Worm (Caenorhabditis elegans) whole organism, young adult: ENCODE measurements around the gene R01H2.8.
A peak's percentile ranks its signal among the peaks of the same experiment; 100 is the strongest.

Experiments used
- C06A6.2 ChIP-seq: fragments of 200-800 bp; sonication (Bioruptor generic); conservative IDR thresholded peaks from 2 replicates; pipeline ENCODE4 v1.3.6; 2022; ENCODE audit warnings: missing genetic modification characterization, missing compliant biosample characterization
- F39B2.1 ChIP-seq: fragments of 200-800 bp; sonication (Bioruptor generic); IDR thresholded peaks from 2 replicates; pipeline ENCODE4 v1.3.6; 2022; ENCODE audit warnings: missing genetic modification reagents, missing genetic modification characterization, missing compliant biosample characterization
- F57C9.4 ChIP-seq: sonication (generic microtip); optimal IDR thresholded peaks from 2 replicates; lab custom pipeline; 2017; ENCODE audit warnings: mild to moderate bottlenecking, missing genetic modification characterization, missing compliant biosample characterization
- K11D2.4 ChIP-seq: fragments of 200-800 bp; sonication (Bioruptor generic); IDR thresholded peaks from 2 replicates; pipeline ENCODE4 v1.3.6; 2022; ENCODE audit warnings: missing genetic modification reagents, missing genetic modification characterization, missing compliant biosample characterization
- T07F8.4 ChIP-seq: sonication (generic microtip); optimal IDR thresholded peaks from 2 replicates; lab custom pipeline; 2016; ENCODE audit warnings: mild to moderate bottlenecking, missing genetic modification characterization, moderate library complexity, missing compliant biosample characterization
- Y53F4B.3 ChIP-seq: fragments of 200-800 bp; sonication (Bioruptor generic); IDR thresholded peaks from 2 replicates; pipeline ENCODE4 v1.3.6; 2022; ENCODE audit warnings: missing genetic modification reagents, missing genetic modification characterization, missing compliant biosample characterization
- Y53G8AR.9 ChIP-seq: fragments of 200-800 bp; sonication (Bioruptor generic); conservative IDR thresholded peaks from 2 replicates; pipeline ENCODE4 v1.3.6; 2022; ENCODE audit warnings: missing genetic modification reagents, missing genetic modification characterization, missing compliant biosample characterization
- Y56A3A.18 ChIP-seq: fragments of 200-800 bp; sonication (Bioruptor generic); IDR thresholded peaks from 2 replicates; pipeline ENCODE4 v1.3.6; 2022; ENCODE audit warnings: missing genetic modification reagents, missing genetic modification characterization, missing compliant biosample characterization
- ZK185.1 ChIP-seq: sonication (generic microtip); optimal IDR thresholded peaks from 2 replicates; lab custom pipeline; 2016; ENCODE audit warnings: mild to moderate bottlenecking, missing genetic modification characterization, missing compliant biosample characterization; ENCODE audit not compliant: poor library complexity, severe bottlenecking
- ama-1 ChIP-seq, 3 experiments: fragments of 150-350 bp in 1 of 3; sonication (generic microtip) in 2 of 3; optimal IDR thresholded peaks; 2 replicates each; lab custom pipeline; 2014 to 2018; ENCODE audit warnings: missing biosample characterization in 2 of 3, missing genetic modification characterization in 2 of 3, missing genetic modification reagents in 2 of 3
- aptf-2 ChIP-seq: fragments of 200-800 bp; sonication (Bioruptor generic); conservative IDR thresholded peaks from 2 replicates; pipeline ENCODE4 v1.3.6; 2022; ENCODE audit warnings: missing genetic modification reagents, missing genetic modification characterization, missing compliant biosample characterization
- attf-3 ChIP-seq: fragments of 200-800 bp; sonication (Bioruptor generic); conservative IDR thresholded peaks from 2 replicates; pipeline ENCODE4 v1.3.6; 2022; ENCODE audit warnings: missing genetic modification reagents, missing genetic modification characterization, missing compliant biosample characterization
- attf-5 ChIP-seq: fragments of 200-800 bp; sonication (Bioruptor generic); optimal IDR thresholded peaks from 2 replicates; lab custom pipeline; 2018; ENCODE audit warnings: mild to moderate bottlenecking, missing genetic modification characterization, missing compliant biosample characterization
- attf-6 ChIP-seq: fragments of 200-800 bp; sonication (Bioruptor generic); IDR thresholded peaks from 2 replicates; pipeline ENCODE4 v1.3.6; 2022; ENCODE audit warnings: missing genetic modification reagents, missing genetic modification characterization, missing compliant biosample characterization
- bed-2 ChIP-seq: fragments of 200-800 bp; sonication (Bioruptor generic); IDR thresholded peaks from 2 replicates; pipeline ENCODE4 v1.3.6; 2022; ENCODE audit warnings: missing genetic modification reagents, missing genetic modification characterization, missing compliant biosample characterization
- ceh-27 ChIP-seq: fragments of 200-800 bp; sonication (Bioruptor generic); optimal IDR thresholded peaks from 2 replicates; lab custom pipeline; 2018; ENCODE audit warnings: mild to moderate bottlenecking, missing genetic modification characterization, moderate library complexity, missing compliant biosample characterization
- ceh-40 ChIP-seq: fragments of 200-800 bp; sonication (Bioruptor generic); IDR thresholded peaks from 2 replicates; pipeline ENCODE4 v1.3.6; 2022; ENCODE audit warnings: missing genetic modification characterization, missing compliant biosample characterization
- dpff-1 ChIP-seq: sonication (generic microtip); optimal IDR thresholded peaks from 2 replicates; lab custom pipeline; 2017; ENCODE audit warnings: mild to moderate bottlenecking, missing genetic modification characterization, missing compliant biosample characterization
- efl-1 ChIP-seq: fragments of 150-350 bp; optimal IDR thresholded peaks from 2 replicates; lab custom pipeline; 2014; ENCODE audit warnings: missing biosample characterization, missing genetic modification reagents, missing genetic modification characterization
- egrh-3 ChIP-seq: fragments of 200-800 bp; sonication (Bioruptor generic); IDR thresholded peaks from 2 replicates; pipeline ENCODE4 v1.3.6; 2022; ENCODE audit warnings: missing genetic modification reagents, missing genetic modification characterization, missing compliant biosample characterization
- ekl-4 ChIP-seq: fragments of 200-800 bp; sonication (Bioruptor generic); IDR thresholded peaks from 2 replicates; pipeline ENCODE4 v1.3.6; 2022; ENCODE audit warnings: missing genetic modification reagents, missing genetic modification characterization, missing compliant biosample characterization
- ets-4 ChIP-seq: fragments of 200-800 bp; sonication (Bioruptor generic); optimal IDR thresholded peaks from 2 replicates; lab custom pipeline; 2018; ENCODE audit warnings: mild to moderate bottlenecking, missing genetic modification characterization, missing compliant biosample characterization
- hlh-12 ChIP-seq: sonication (generic microtip); optimal IDR thresholded peaks from 2 replicates; lab custom pipeline; 2016; ENCODE audit warnings: missing genetic modification characterization, missing compliant biosample characterization
- hmg-1.2 ChIP-seq: fragments of 200-800 bp; sonication (Bioruptor generic); IDR thresholded peaks from 2 replicates; pipeline ENCODE4 v1.3.6; 2022; ENCODE audit warnings: missing genetic modification reagents, missing genetic modification characterization, missing compliant biosample characterization
- hmg-20 ChIP-seq: fragments of 200-800 bp; sonication (Bioruptor generic); IDR thresholded peaks from 2 replicates; pipeline ENCODE4 v1.3.6; 2022; ENCODE audit warnings: missing genetic modification reagents, missing genetic modification characterization, missing compliant biosample characterization
- hrde-1 ChIP-seq: sonication (generic microtip); optimal IDR thresholded peaks from 2 replicates; lab custom pipeline; 2016; ENCODE audit warnings: missing genetic modification characterization, mild to moderate bottlenecking, missing compliant biosample characterization, moderate library complexity, missing genotype, missing genetic modification reagents, borderline replicate concordance
- lag-1 ChIP-seq: fragments of 200-800 bp; sonication (Bioruptor generic); IDR thresholded peaks from 2 replicates; pipeline ENCODE4 v1.3.6; 2022; ENCODE audit warnings: missing genetic modification reagents, missing genetic modification characterization, missing compliant biosample characterization
- let-526 ChIP-seq: fragments of 200-800 bp; sonication (Bioruptor generic); IDR thresholded peaks from 2 replicates; pipeline ENCODE4 v1.3.6; 2022; ENCODE audit warnings: missing genetic modification reagents, missing genetic modification characterization, missing compliant biosample characterization
- lin-54 ChIP-seq: fragments of 200-800 bp; sonication (Bioruptor generic); optimal IDR thresholded peaks from 2 replicates; lab custom pipeline; 2018; ENCODE audit warnings: mild to moderate bottlenecking, missing genetic modification characterization, missing compliant biosample characterization
- lsy-27 ChIP-seq: sonication (generic microtip); optimal IDR thresholded peaks from 2 replicates; lab custom pipeline; 2017; ENCODE audit warnings: missing genetic modification characterization, mild to moderate bottlenecking, missing compliant biosample characterization, antibody characterized with exemption, missing genotype, borderline replicate concordance; ENCODE audit not compliant: insufficient read depth
- mcd-1 ChIP-seq: fragments of 200-800 bp; sonication (Bioruptor generic); IDR thresholded peaks from 2 replicates; pipeline ENCODE4 v1.3.6; 2022; ENCODE audit warnings: missing genetic modification reagents, missing genetic modification characterization, missing compliant biosample characterization
- mel-28 ChIP-seq: sonication (generic microtip); optimal IDR thresholded peaks from 2 replicates; lab custom pipeline; 2016; ENCODE audit warnings: borderline replicate concordance, mild to moderate bottlenecking, missing genetic modification characterization, missing compliant biosample characterization
- nfyb-1 ChIP-seq: fragments of 200-800 bp; sonication (Bioruptor generic); IDR thresholded peaks from 2 replicates; pipeline ENCODE4 v1.3.6; 2022; ENCODE audit warnings: missing genetic modification reagents, missing genetic modification characterization, missing compliant biosample characterization
- nhr-27 ChIP-seq: fragments of 200-800 bp; sonication (Bioruptor generic); optimal IDR thresholded peaks from 2 replicates; lab custom pipeline; 2018; ENCODE audit warnings: mild to moderate bottlenecking, missing genetic modification characterization, moderate library complexity, missing compliant biosample characterization
- nhr-90 ChIP-seq: sonication (generic microtip); optimal IDR thresholded peaks from 2 replicates; lab custom pipeline; 2016; ENCODE audit warnings: missing genotype, mild to moderate bottlenecking, missing genetic modification characterization, missing compliant biosample characterization
- pbrm-1 ChIP-seq: fragments of 200-800 bp; sonication (Bioruptor generic); IDR thresholded peaks from 2 replicates; pipeline ENCODE4 v1.3.6; 2022; ENCODE audit warnings: missing genetic modification reagents, missing genetic modification characterization, missing compliant biosample characterization
- rcor-1 ChIP-seq: fragments of 200-800 bp; sonication (Bioruptor generic); IDR thresholded peaks from 2 replicates; pipeline ENCODE4 v1.3.6; 2022; ENCODE audit warnings: missing genetic modification reagents, missing genetic modification characterization, missing compliant biosample characterization
- snpc-1.1 ChIP-seq: sonication (generic microtip); optimal IDR thresholded peaks from 2 replicates; lab custom pipeline; 2017; ENCODE audit warnings: missing genetic modification characterization, mild to moderate bottlenecking, missing compliant biosample characterization, antibody characterized with exemption, moderate library complexity, missing genotype, missing genetic modification reagents; ENCODE audit not compliant: insufficient read depth
- snpc-3.4 ChIP-seq: sonication (generic microtip); optimal IDR thresholded peaks from 2 replicates; lab custom pipeline; 2017; ENCODE audit warnings: missing genetic modification characterization, mild to moderate bottlenecking, missing compliant biosample characterization, antibody characterized with exemption, moderate library complexity, missing genotype, missing genetic modification reagents
- unc-62 ChIP-seq: fragments of 150-350 bp; optimal IDR thresholded peaks from 2 replicates; lab custom pipeline; 2014; ENCODE audit warnings: missing biosample characterization, missing genetic modification reagents, missing genetic modification characterization
- xnd-1 ChIP-seq: sonication (generic microtip); optimal IDR thresholded peaks from 2 replicates; lab custom pipeline; 2016; ENCODE audit warnings: missing genotype, missing genetic modification reagents, missing genetic modification characterization, missing compliant biosample characterization
- zim-3 ChIP-seq: sonication (generic microtip); optimal IDR thresholded peaks from 2 replicates; lab custom pipeline; 2017; ENCODE audit warnings: mild to moderate bottlenecking, missing genetic modification characterization, moderate library complexity, missing compliant biosample characterization
- ztf-25 ChIP-seq: fragments of 200-800 bp; sonication (Bioruptor generic); IDR thresholded peaks from 2 replicates; pipeline ENCODE4 v1.3.6; 2022; ENCODE audit warnings: missing genetic modification reagents, missing genetic modification characterization, missing compliant biosample characterization
- ztf-28 ChIP-seq: fragments of 200-800 bp; sonication (Bioruptor generic); IDR thresholded peaks from 2 replicates; pipeline ENCODE4 v1.3.6; 2022; ENCODE audit warnings: missing genetic modification reagents, missing genetic modification characterization, missing compliant biosample characterization
- ztf-6 ChIP-seq: fragments of 200-800 bp; sonication (Bioruptor generic); IDR thresholded peaks from 2 replicates; pipeline ENCODE4 v1.3.6; 2022; ENCODE audit warnings: missing genetic modification reagents, missing genetic modification characterization, missing compliant biosample characterization

Gene R01H2.8

DNA sequence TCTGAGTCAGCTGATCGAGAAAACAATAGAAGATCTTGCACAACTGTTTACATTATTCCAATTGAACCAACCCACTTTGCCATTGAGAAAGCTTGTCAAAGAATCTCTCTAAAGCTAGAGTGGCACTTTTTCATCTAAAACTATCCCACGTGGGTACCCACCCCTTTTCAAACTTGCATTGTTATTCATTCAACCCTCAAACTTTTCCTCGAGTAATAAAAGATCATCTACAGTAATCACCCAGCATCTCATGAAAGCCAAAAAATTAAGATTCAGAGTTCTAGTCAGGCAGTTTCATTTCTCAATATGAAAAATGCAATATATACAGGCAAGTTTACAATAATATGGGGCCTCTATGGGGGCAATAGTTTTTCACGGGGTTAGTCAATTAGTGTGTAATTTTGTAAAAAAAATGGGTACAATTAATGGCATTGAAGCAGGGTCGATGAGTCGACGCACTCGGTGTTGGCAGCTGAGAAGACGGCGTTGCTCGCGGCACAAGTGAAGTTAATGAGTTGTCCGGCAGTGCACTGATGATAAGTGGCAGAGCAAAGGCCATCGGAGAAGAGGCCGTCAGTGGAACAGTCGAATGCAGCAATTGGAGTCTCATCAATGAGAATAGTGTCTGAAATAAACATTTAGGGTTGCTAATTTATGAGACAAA is 33.1 kb downstream of the R01H2.8 start (continued):
- peak; percentile 75 for TF ChIP-seq Y56A3A.18 (GFP tag; lab: Robert Waterston, UW)
- peak; percentile 78; the same call in 1 of the 2 replicates for TF ChIP-seq rcor-1 (GFP tag; lab: Robert Waterston, UW)
- no peak for TF ChIP-seq nhr-27
- peak; percentile 75 for TF ChIP-seq snpc-1.1 (tag; lab: Kevin White, UChicago)
- TF ChIP-seq hmg-20: 0 out of 2 replicates have a peak, but pooled peaks have one; percentile 34
- no peak for TF ChIP-seq ZK185.1 (tag; lab: Kevin White, UChicago)
- TF ChIP-seq ztf-6 (GFP tag; lab: Robert Waterston, UW): no peak
- TF ChIP-seq unc-62 (GFP tag; lab: Kevin White, UChicago): no peak
- no peak for TF ChIP-seq hlh-12 (tag; lab: Kevin White, UChicago)
- peak; percentile 22 for TF ChIP-seq attf-5
- TF ChIP-seq mel-28 (tag; lab: Kevin White, UChicago): no peak
- TF ChIP-seq F39B2.1 (GFP tag; lab: Robert Waterston, UW): peak; percentile 70; the same call in 1 of the 2 replicates
- no peak for TF ChIP-seq lsy-27
- no peak for TF ChIP-seq Y53F4B.3 (GFP tag; lab: Robert Waterston, UW)
- no peak for TF ChIP-seq C06A6.2 (GFP tag; lab: Robert Waterston, UW)
- no peak for TF ChIP-seq K11D2.4 (GFP tag; lab: Robert Waterston, UW)
- TF ChIP-seq lag-1 (GFP tag; lab: Robert Waterston, UW): no peak
- TF ChIP-seq attf-3 (GFP tag; lab: Robert Waterston, UW): no peak
- TF ChIP-seq dpff-1 (tag; lab: Kevin White, UChicago): no peak
- TF ChIP-seq ztf-28 (GFP tag; lab: Robert Waterston, UW): no peak
- TF ChIP-seq xnd-1: peak; percentile 59
- TF ChIP-seq let-526 (GFP tag; lab: Robert Waterston, UW): no peak
- TF ChIP-seq ztf-25: peak; percentile 72; the same call in 1 of the 2 replicates
- TF ChIP-seq nfyb-1: no peak; the same call in 1 of the 2 replicates
- TF ChIP-seq ama-1 (optimal IDR thresholded peaks at IDR 0.05; lab: Kevin White, UChicago): no peak
- peak in 1 of 2 experiments; percentile 88 for TF ChIP-seq ama-1 (GFP tag; optimal IDR thresholded peaks at IDR 0.05; lab: Kevin White, UChicago)
- no peak for TF ChIP-seq ceh-27 (GFP tag; lab: Kevin White, UChicago)
- no peak for TF ChIP-seq aptf-2 (GFP tag; lab: Robert Waterston, UW)
- TF ChIP-seq ekl-4 (GFP tag; lab: Robert Waterston, UW): peak; percentile 92
- TF ChIP-seq attf-6: peak; percentile 90
- peak; percentile 66 for TF ChIP-seq pbrm-1 (GFP tag; lab: Robert Waterston, UW)
- no peak for TF ChIP-seq ets-4

DNA sequence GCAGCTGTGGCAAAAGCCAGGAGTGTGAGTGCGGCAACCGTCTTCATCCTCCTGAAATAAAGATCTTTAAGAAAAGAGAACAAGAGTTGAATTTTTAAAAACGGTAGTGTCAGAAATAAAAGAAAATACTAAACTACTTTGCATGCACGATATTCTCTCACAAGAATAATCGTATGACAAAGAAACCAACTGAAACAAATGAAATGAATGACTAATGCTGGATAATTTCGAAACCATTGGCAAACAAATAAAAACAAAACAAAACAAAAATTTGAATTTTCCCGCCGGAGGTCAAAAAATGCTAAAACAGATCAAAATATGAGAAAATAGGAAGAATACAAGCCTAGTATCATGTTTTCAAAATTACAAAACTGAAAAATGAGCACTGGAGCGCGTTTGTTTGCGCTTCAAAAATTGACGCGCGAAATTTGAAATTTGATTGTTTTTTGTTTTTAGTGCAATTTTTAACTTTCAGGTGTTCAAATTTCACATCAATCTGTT is 35.1 kb downstream of the R01H2.8 start, which contains the start of gene cpg-2:
cpg-2 (minus strand) TSS at position 51 of the 501 bp plus-strand sequence.
- no peak for TF ChIP-seq K11D2.4 (GFP tag; lab: Robert Waterston, UW)
- TF ChIP-seq snpc-3.4 (tag; lab: Kevin White, UChicago): peak; percentile 96
- TF ChIP-seq Y53G8AR.9: peak; percentile 73; the same call in 1 of the 2 replicates
- peak; percentile 96 for TF ChIP-seq lin-54 (GFP tag; lab: Kevin White, UChicago)
- peak; percentile 50 for TF ChIP-seq hrde-1 (tag; lab: Kevin White, UChicago)
- no peak for TF ChIP-seq hlh-12 (tag; lab: Kevin White, UChicago)
- TF ChIP-seq hmg-1.2 (GFP tag; lab: Robert Waterston, UW): peak; percentile 66
- TF ChIP-seq nfyb-1: peak; percentile 57; the same call in 1 of the 2 replicates
- TF ChIP-seq ZK185.1 (tag; lab: Kevin White, UChicago): no peak
- TF ChIP-seq egrh-3 (GFP tag; lab: Robert Waterston, UW): no peak
- TF ChIP-seq bed-2 (GFP tag; lab: Robert Waterston, UW): no peak
- no peak for TF ChIP-seq T07F8.4 (tag; lab: Kevin White, UChicago)
- TF ChIP-seq F57C9.4: no peak
- no peak for TF ChIP-seq Y53F4B.3 (GFP tag; lab: Robert Waterston, UW)
- TF ChIP-seq nhr-90: no peak
- TF ChIP-seq Y56A3A.18 (GFP tag; lab: Robert Waterston, UW): no peak
- TF ChIP-seq ceh-40 (GFP tag; lab: Robert Waterston, UW): no peak
- TF ChIP-seq zim-3 (tag; lab: Kevin White, UChicago): no peak
- peak; percentile 81 for TF ChIP-seq mcd-1 (GFP tag; lab: Robert Waterston, UW)
- peak; percentile 27; the same call in 1 of the 2 replicates for TF ChIP-seq pbrm-1 (GFP tag; lab: Robert Waterston, UW)
- TF ChIP-seq efl-1: peak; percentile 99
